Worm (Caenorhabditis elegans) whole organism, L1 larva: Measurements from ENCODE around the gene W06H8.6.

ENCODE experiments used
- C04F5.9 ChIP-seq: sonication (generic microtip); optimal IDR thresholded peaks from 2 replicates; lab custom pipeline; 2016; ENCODE audit warnings: missing genetic modification characterization, missing compliant biosample characterization
- F16B12.6 ChIP-seq: fragments of 150-350 bp; optimal IDR thresholded peaks from 2 replicates; lab custom pipeline; 2014; ENCODE audit warnings: missing biosample characterization, missing genetic modification characterization
- aha-1 ChIP-seq: fragments of 150-350 bp; optimal IDR thresholded peaks from 2 replicates; lab custom pipeline; 2014; ENCODE audit warnings: missing biosample characterization, missing genetic modification characterization
- aly-2 ChIP-seq: fragments of 150-350 bp; optimal IDR thresholded peaks from 2 replicates; lab custom pipeline; 2014; ENCODE audit warnings: missing biosample characterization, missing genetic modification characterization
- ama-1 ChIP-seq: fragments of 150-350 bp; optimal IDR thresholded peaks from 2 replicates; lab custom pipeline; 2014
- blmp-1 ChIP-seq: fragments of 150-350 bp; optimal IDR thresholded peaks from 2 replicates; lab custom pipeline; 2014; ENCODE audit warnings: missing biosample characterization, missing genetic modification characterization
- ceh-63 ChIP-seq: fragments of 200-800 bp; sonication (Bioruptor generic); optimal IDR thresholded peaks from 2 replicates; lab custom pipeline; 2018; ENCODE audit warnings: mild to moderate bottlenecking, missing genetic modification characterization, missing compliant biosample characterization
- ceh-8 ChIP-seq: fragments of 200-800 bp; sonication (Bioruptor generic); optimal IDR thresholded peaks from 2 replicates; lab custom pipeline; 2018; ENCODE audit warnings: mild to moderate bottlenecking, missing genetic modification characterization, moderate library complexity, missing compliant biosample characterization
- ceh-88 ChIP-seq: fragments of 200-800 bp; sonication (Bioruptor generic); IDR thresholded peaks from 2 replicates; pipeline ENCODE4 v1.3.6; 2022; ENCODE audit warnings: missing genetic modification characterization, missing compliant biosample characterization
- ces-1 ChIP-seq: fragments of 150-350 bp; optimal IDR thresholded peaks from 2 replicates; lab custom pipeline; 2014; ENCODE audit warnings: missing biosample characterization, missing genetic modification reagents, missing genetic modification characterization
- dsc-1 ChIP-seq: sonication (generic microtip); optimal IDR thresholded peaks from 2 replicates; lab custom pipeline; 2016; ENCODE audit warnings: mild to moderate bottlenecking, missing genetic modification characterization, missing compliant biosample characterization
- efl-3 ChIP-seq: fragments of 200-800 bp; sonication (Bioruptor generic); optimal IDR thresholded peaks from 2 replicates; lab custom pipeline; 2018; ENCODE audit warnings: mild to moderate bottlenecking, missing genetic modification characterization, missing compliant biosample characterization
- elt-2 ChIP-seq: sonication (generic microtip); optimal IDR thresholded peaks from 2 replicates; lab custom pipeline; 2016; ENCODE audit warnings: missing genetic modification characterization, mild to moderate bottlenecking, inconsistent platforms, missing compliant biosample characterization, missing genetic modification reagents
- elt-3 ChIP-seq, 6 experiments: fragments of 150-350 bp in 1 of 6; sonication (generic microtip); optimal IDR thresholded peaks; 2 replicates each; lab custom pipeline; 2017 to 2018; ENCODE audit warnings: missing biosample characterization in 6 of 6, missing genetic modification characterization in 6 of 6, inconsistent platforms in 1 of 6
- ets-5 ChIP-seq: fragments of 200-800 bp; sonication (Bioruptor generic); IDR thresholded peaks from 2 replicates; pipeline ENCODE4 v1.3.6; 2022; ENCODE audit warnings: missing genetic modification characterization, missing compliant biosample characterization
- fkh-10 ChIP-seq: sonication (generic microtip); optimal IDR thresholded peaks from 2 replicates; lab custom pipeline; 2017; ENCODE audit warnings: missing biosample characterization, missing genetic modification reagents, missing genetic modification characterization
- fkh-8 ChIP-seq: sonication (generic microtip); optimal IDR thresholded peaks from 2 replicates; lab custom pipeline; 2016; ENCODE audit warnings: mild to moderate bottlenecking, missing genetic modification characterization, missing compliant biosample characterization
- fos-1 ChIP-seq: fragments of 150-350 bp; optimal IDR thresholded peaks from 2 replicates; lab custom pipeline; 2014; ENCODE audit warnings: missing biosample characterization, missing genetic modification characterization
- hlh-17 ChIP-seq: fragments of 200-800 bp; sonication (Bioruptor generic); optimal IDR thresholded peaks from 2 replicates; lab custom pipeline; 2018; ENCODE audit warnings: missing genetic modification characterization, mild to moderate bottlenecking, missing compliant biosample characterization, moderate library complexity, borderline replicate concordance
- hlh-4 ChIP-seq: sonication (generic microtip); optimal IDR thresholded peaks from 2 replicates; lab custom pipeline; 2016; ENCODE audit warnings: mild to moderate bottlenecking, missing genetic modification characterization, missing compliant biosample characterization
- hpl-2 ChIP-seq: fragments of 150-350 bp; optimal IDR thresholded peaks from 2 replicates; lab custom pipeline; 2014; ENCODE audit warnings: missing biosample characterization, missing genetic modification reagents, missing genetic modification characterization
- irx-1 ChIP-seq: sonication (generic microtip); optimal IDR thresholded peaks from 2 replicates; lab custom pipeline; 2016; ENCODE audit warnings: missing genetic modification characterization, missing compliant biosample characterization
- isw-1 ChIP-seq: fragments of 200-800 bp; sonication (Bioruptor generic); IDR thresholded peaks from 2 replicates; pipeline ENCODE4 v1.3.6; 2022; ENCODE audit warnings: missing genetic modification characterization, missing compliant biosample characterization
- lin-13 ChIP-seq: fragments of 150-350 bp; optimal IDR thresholded peaks from 2 replicates; lab custom pipeline; 2014; ENCODE audit warnings: missing biosample characterization, missing genetic modification reagents, missing genetic modification characterization
- lin-35 ChIP-seq, 2 experiments: fragments of 150-350 bp; optimal IDR thresholded peaks; 2 replicates each; lab custom pipeline; 2014; ENCODE audit warnings: missing biosample characterization in 2 of 2, missing genetic modification characterization in 2 of 2, missing genetic modification reagents in 2 of 2
- lin-39 ChIP-seq: fragments of 150-350 bp; optimal IDR thresholded peaks from 2 replicates; lab custom pipeline; 2014; ENCODE audit warnings: missing biosample characterization, missing genetic modification reagents, missing genetic modification characterization
- lsy-2 ChIP-seq, 2 experiments: fragments of 150-350 bp; optimal IDR thresholded peaks; 2 replicates each; lab custom pipeline; 2014; ENCODE audit warnings: missing biosample characterization in 2 of 2, missing genetic modification characterization in 2 of 2
- mdl-1 ChIP-seq, 2 experiments: fragments of 150-350 bp; optimal IDR thresholded peaks; 2 replicates each; lab custom pipeline; 2014 to 2017; ENCODE audit warnings: missing biosample characterization in 2 of 2, missing genetic modification characterization in 2 of 2, inconsistent platforms in 1 of 2
- mep-1 ChIP-seq: fragments of 150-350 bp; optimal IDR thresholded peaks from 2 replicates; lab custom pipeline; 2014; ENCODE audit warnings: missing biosample characterization, missing genetic modification characterization
- nhr-11 ChIP-seq: fragments of 150-350 bp; optimal IDR thresholded peaks from 2 replicates; lab custom pipeline; 2014; ENCODE audit warnings: missing biosample characterization, missing genetic modification characterization
- nhr-19 ChIP-seq: fragments of 200-800 bp; sonication (Bioruptor generic); conservative IDR thresholded peaks from 2 replicates; pipeline ENCODE4 v1.3.6; 2022; ENCODE audit warnings: missing genetic modification characterization, missing compliant biosample characterization
- nhr-20 ChIP-seq: sonication (generic microtip); optimal IDR thresholded peaks from 2 replicates; lab custom pipeline; 2016; ENCODE audit warnings: mild to moderate bottlenecking, missing genetic modification characterization, missing compliant biosample characterization
- nhr-237 ChIP-seq: fragments of 150-350 bp; optimal IDR thresholded peaks from 2 replicates; lab custom pipeline; 2014; ENCODE audit warnings: missing biosample characterization, missing genetic modification characterization
- nhr-28 ChIP-seq: fragments of 150-350 bp; optimal IDR thresholded peaks from 2 replicates; lab custom pipeline; 2014; ENCODE audit warnings: missing biosample characterization, missing genetic modification characterization
- nhr-47 ChIP-seq: sonication (generic microtip); optimal IDR thresholded peaks from 2 replicates; lab custom pipeline; 2016; ENCODE audit warnings: mild to moderate bottlenecking, missing genetic modification characterization, moderate library complexity, missing compliant biosample characterization
- nhr-71 ChIP-seq: sonication (generic microtip); optimal IDR thresholded peaks from 2 replicates; lab custom pipeline; 2016; ENCODE audit warnings: mild to moderate bottlenecking, missing genetic modification characterization, moderate library complexity, missing compliant biosample characterization
- nhr-77 ChIP-seq: fragments of 150-350 bp; optimal IDR thresholded peaks from 2 replicates; lab custom pipeline; 2014; ENCODE audit warnings: missing biosample characterization, missing genetic modification characterization
- nhr-84 ChIP-seq: sonication (generic microtip); optimal IDR thresholded peaks from 2 replicates; lab custom pipeline; 2017; ENCODE audit warnings: missing biosample characterization, missing genetic modification characterization
- nhr-85 ChIP-seq: sonication (generic microtip); peaks from one replicate; lab custom pipeline; 2016; ENCODE audit warnings: missing genetic modification characterization, inconsistent platforms, missing compliant biosample characterization
- nhr-90 ChIP-seq: sonication (generic microtip); optimal IDR thresholded peaks from 2 replicates; lab custom pipeline; 2016; ENCODE audit warnings: mild to moderate bottlenecking, missing genetic modification characterization, missing compliant biosample characterization; ENCODE audit not compliant: poor library complexity
- pax-3 ChIP-seq: fragments of 200-800 bp; sonication (Bioruptor generic); optimal IDR thresholded peaks from 2 replicates; lab custom pipeline; 2018; ENCODE audit warnings: mild to moderate bottlenecking, missing genetic modification characterization, moderate library complexity, missing compliant biosample characterization
- snpc-4 ChIP-seq: fragments of 150-350 bp; optimal IDR thresholded peaks from 2 replicates; lab custom pipeline; 2014; ENCODE audit warnings: missing biosample characterization, missing genetic modification characterization
- sptf-1 ChIP-seq: fragments of 150-350 bp; optimal IDR thresholded peaks from 2 replicates; lab custom pipeline; 2014; ENCODE audit warnings: missing biosample characterization, missing genetic modification characterization
- swsn-7 ChIP-seq: sonication (generic microtip); optimal IDR thresholded peaks from 2 replicates; lab custom pipeline; 2016; ENCODE audit warnings: missing genetic modification characterization, missing compliant biosample characterization
- tbx-2 ChIP-seq: sonication (generic microtip); optimal IDR thresholded peaks from 2 replicates; lab custom pipeline; 2016; ENCODE audit warnings: missing genetic modification characterization, missing compliant biosample characterization
- tlp-1 ChIP-seq: fragments of 150-350 bp; optimal IDR thresholded peaks from 2 replicates; lab custom pipeline; 2014; ENCODE audit warnings: missing biosample characterization, missing genetic modification characterization
- unc-98 ChIP-seq: fragments of 200-800 bp; sonication (Bioruptor generic); IDR thresholded peaks from 2 replicates; pipeline ENCODE4 v1.3.6; 2022; ENCODE audit warnings: missing genetic modification characterization, missing compliant biosample characterization
- xbp-1 ChIP-seq: sonication (generic microtip); optimal IDR thresholded peaks from 2 replicates; lab custom pipeline; 2016; ENCODE audit warnings: missing genetic modification characterization, missing compliant biosample characterization
- zip-4 ChIP-seq: fragments of 200-800 bp; sonication (Bioruptor generic); optimal IDR thresholded peaks from 2 replicates; lab custom pipeline; 2018; ENCODE audit warnings: mild to moderate bottlenecking, missing genetic modification characterization, moderate library complexity, missing compliant biosample characterization
- ztf-11 ChIP-seq, 2 experiments: sonication (generic microtip); optimal IDR thresholded peaks; 2 replicates each; lab custom pipeline; 2016 to 2017; ENCODE audit warnings: missing genetic modification characterization in 2 of 2, missing biosample characterization in 1 of 2, missing compliant biosample characterization in 1 of 2
- ztf-4 ChIP-seq: fragments of 150-350 bp; optimal IDR thresholded peaks from 2 replicates; lab custom pipeline; 2014; ENCODE audit warnings: missing biosample characterization, missing genetic modification characterization

Gene W06H8.6

DNA sequence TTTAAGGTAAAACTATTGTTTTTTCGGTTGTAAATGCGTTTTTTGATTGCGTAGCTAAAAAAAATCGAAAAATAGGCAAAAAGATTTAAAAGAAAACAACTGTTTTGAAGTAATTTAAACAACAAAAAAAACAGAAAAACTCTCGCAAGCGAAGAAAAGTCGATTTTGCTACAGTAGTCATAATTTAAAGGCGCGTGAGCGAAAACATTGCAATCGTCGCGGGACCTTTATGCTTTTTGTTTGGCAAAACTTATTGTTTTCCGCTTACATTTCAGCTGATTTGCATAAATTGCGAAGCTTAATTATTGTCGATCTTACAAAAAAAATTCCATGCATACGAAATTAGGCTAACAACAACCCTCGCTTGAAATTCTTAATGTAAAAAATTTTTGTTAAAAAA is 41.2 kb upstream of the W06H8.6 start:
- TF ChIP-seq snpc-4 (tag; lab: Kevin White, UChicago) (no peak), nhr-77 (tag; lab: Kevin White, UChicago) (no peak), ceh-8 (GFP tag; lab: Kevin White, UChicago) (no peak), C04F5.9 (tag; lab: Kevin White, UChicago) (no peak), nhr-85 (no peak), isw-1 (GFP tag; lab: Robert Waterston, UW) (no peak), aly-2 (tag; lab: Kevin White, UChicago) (no peak), fos-1 (tag; lab: Kevin White, UChicago) (no peak), fkh-8 (no peak), nhr-11 (tag; lab: Kevin White, UChicago) (no peak), ztf-11 (tag; optimal IDR thresholded peaks at IDR 0.05; lab: Kevin White, UChicago) (no peak), nhr-47 (no peak), hlh-4 (no peak)

DNA sequence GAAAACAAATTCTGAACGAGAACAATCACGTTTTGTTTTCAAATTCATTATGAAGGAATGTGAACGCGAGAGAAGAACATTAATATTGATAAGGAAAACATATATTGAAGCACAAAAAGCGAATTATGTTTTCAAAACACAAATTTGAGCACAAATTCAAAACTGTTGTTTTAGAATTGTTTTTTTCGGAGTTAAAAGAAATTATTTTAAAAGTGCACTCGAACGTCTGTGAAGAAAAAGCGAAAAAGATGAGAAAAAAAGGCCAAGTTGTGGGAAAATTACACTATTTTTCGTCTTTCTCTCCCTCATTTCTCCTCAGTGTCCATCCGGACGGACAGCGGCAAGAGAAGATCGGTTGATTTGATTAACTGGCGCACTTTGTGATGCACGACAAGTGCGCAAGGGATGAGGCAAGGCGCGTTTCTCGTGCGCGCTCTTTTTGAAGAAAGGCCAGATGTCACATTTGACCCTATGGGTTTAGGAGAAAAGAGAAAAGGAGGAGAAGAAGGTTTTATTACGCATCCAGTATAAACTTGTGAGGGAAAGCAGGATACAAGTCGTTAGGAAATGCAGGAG is 40.5 kb upstream of the W06H8.6 start, which contains the start of gene mrck-1:
Gene mrck-1, minus strand, starts transcription at position 51 of the 576 bp plus-strand sequence.
- TF ChIP-seq lin-13 (peak; percentile 94), zip-4 (GFP tag; lab: Kevin White, UChicago) (peak; percentile 73), unc-98 (GFP tag; lab: Robert Waterston, UW) (no peak), nhr-28 (tag; lab: Kevin White, UChicago) (no peak), ces-1 (GFP tag; lab: Kevin White, UChicago) (peak; percentile 95), nhr-11 (tag; lab: Kevin White, UChicago) (peak; percentile 53), ztf-11 (tag; optimal IDR thresholded peaks at IDR 0.05; lab: Kevin White, UChicago) (peak in 1 of 2 experiments; percentile 81), xbp-1 (peak; percentile 96), hlh-4 (no peak), ceh-63 (peak; percentile 20), nhr-237 (tag; lab: Kevin White, UChicago) (peak; percentile 21), aly-2 (tag; lab: Kevin White, UChicago) (peak; percentile 88), nhr-90 (tag; lab: Kevin White, UChicago) (peak; percentile 92), ztf-4 (tag; lab: Kevin White, UChicago) (peak; percentile 90), lsy-2 (tag; optimal IDR thresholded peaks at IDR 0.05; lab: Kevin White, UChicago) (peak; percentile 92 to 94), mdl-1 (tag; optimal IDR thresholded peaks at IDR 0.05; lab: Kevin White, UChicago) (peak; percentile 12 to 87), aha-1 (tag; lab: Kevin White, UChicago) (peak; percentile 53), fkh-10 (peak; percentile 65), elt-2 (tag; lab: Kevin White, UChicago) (peak; percentile 21), sptf-1 (no peak), tlp-1 (tag; lab: Kevin White, UChicago) (no peak), nhr-71 (peak; percentile 97), blmp-1 (tag; lab: Kevin White, UChicago) (peak; percentile 96), ama-1 (lab: Kevin White, UChicago) (peak; percentile 76), nhr-84 (tag; lab: Kevin White, UChicago) (no peak), irx-1 (tag; lab: Kevin White, UChicago) (peak; percentile 89), lin-35 (GFP tag; optimal IDR thresholded peaks at IDR 0.05; lab: Kevin White, UChicago) (peak; percentile 83 to 91), efl-3 (GFP tag; lab: Kevin White, UChicago) (no peak), dsc-1 (tag; lab: Kevin White, UChicago) (peak; percentile 99), ceh-88 (GFP tag; lab: Robert Waterston, UW) (peak; percentile 74), F16B12.6 (tag; lab: Kevin White, UChicago) (peak; percentile 56), tbx-2 (tag; lab: Kevin White, UChicago) (peak; percentile 96), hlh-17 (no peak), fos-1 (tag; lab: Kevin White, UChicago) (peak; percentile 89), lin-39 (tag; lab: Kevin White, UChicago) (peak; percentile 88), swsn-7 (tag; lab: Kevin White, UChicago) (peak; percentile 97), nhr-19 (GFP tag; lab: Robert Waterston, UW) (peak; percentile 92), nhr-20 (tag; lab: Kevin White, UChicago) (peak; percentile 97), pax-3 (tag; lab: Kevin White, UChicago) (peak; percentile 25), mep-1 (tag; lab: Kevin White, UChicago) (peak; percentile 98), elt-3 (tag; optimal IDR thresholded peaks at IDR 0.05; lab: Kevin White, UChicago) (peak; percentile 24 to 95 (median 68)), ets-5 (GFP tag; lab: Robert Waterston, UW) (no peak), hpl-2 (GFP tag; lab: Kevin White, UChicago) (peak; percentile 30)
